Fruit fly (Drosophila melanogaster): ENCODE results near the gene CG10555.

The CG10555 gene

dm6 chrX:8420772-8421448 lies 22.2 kb downstream of the CG10555 start (continued):
- TF ChIP-seq Hsf (GFP tag; optimal IDR thresholded peaks at IDR 0.05), result no peak
- peak; percentile 17 for TF ChIP-seq trem (tag; optimal IDR thresholded peaks at IDR 0.05)
- peak; percentile 17 for TF ChIP-seq Vsx1 (GFP tag; optimal IDR thresholded peaks at IDR 0.05)
- peak; percentile 30 for TF ChIP-seq CG2120 (GFP tag; optimal IDR thresholded peaks at IDR 0.05)
- TF ChIP-seq dm (GFP tag; optimal IDR thresholded peaks at IDR 0.05), result peak; percentile 15
- no peak for TF ChIP-seq CG18764 (GFP tag; optimal IDR thresholded peaks at IDR 0.05)
- TF ChIP-seq eve (GFP tag; optimal IDR thresholded peaks at IDR 0.05), result peak in 1 of 2 experiments; percentile 68
- no peak for TF ChIP-seq CoRest (tag; optimal IDR thresholded peaks at IDR 0.05)
- TF ChIP-seq CG17829 (tag; optimal IDR thresholded peaks at IDR 0.05), result peak; percentile 3
- peak in 1 of 2 experiments; percentile 2 for TF ChIP-seq Eip74EF (GFP tag; optimal IDR thresholded peaks at IDR 0.05)
- no peak for TF ChIP-seq CG17802 (tag; optimal IDR thresholded peaks at IDR 0.05)
- TF ChIP-seq twi (tag; optimal IDR thresholded peaks at IDR 0.05), result no peak
- peak; percentile 36; the same call in 1 of the 2 replicates for TF ChIP-seq E2f2 (GFP tag; IDR thresholded peaks at IDR 0.05)
- TF ChIP-seq chinmo (GFP tag; IDR thresholded peaks at IDR 0.05; ENCODE audit: partially characterized antibody), result peak; percentile 89; the same call in 3 of the 4 replicates
- 0 out of 3 replicates have a peak, but pooled peaks have one; percentile 50 for TF ChIP-seq CG2199 (GFP tag; IDR thresholded peaks at IDR 0.05)
- TF ChIP-seq CG43689 (GFP tag; IDR thresholded peaks at IDR 0.05), result no peak
- TF ChIP-seq gro (GFP tag; optimal IDR thresholded peaks at IDR 0.05), result no peak
- TF ChIP-seq CG34376 (GFP tag; optimal IDR thresholded peaks at IDR 0.05), result peak; percentile 30
- TF ChIP-seq CG5953 (GFP tag; IDR thresholded peaks at IDR 0.05), result 0 out of 2 replicates have a peak, but pooled peaks have one; percentile 13
- no peak for TF ChIP-seq CG7928 (GFP tag; optimal IDR thresholded peaks at IDR 0.05)
- peak; percentile 34; the same call in 1 of the 3 replicates for TF ChIP-seq Dbx (GFP tag; IDR thresholded peaks at IDR 0.05)
- TF ChIP-seq CG6689 (GFP tag; IDR thresholded peaks at IDR 0.05), result peak; percentile 27; the same call in 1 of the 2 replicates
- peak; percentile 9 for TF ChIP-seq cwo (GFP tag; optimal IDR thresholded peaks at IDR 0.05)
- TF ChIP-seq Xrp1 (GFP tag; IDR thresholded peaks at IDR 0.05), result peak; percentile 21; the same call in 1 of the 2 replicates
- peak; percentile 60 for TF ChIP-seq Drgx (GFP tag; IDR thresholded peaks at IDR 0.05)
- TF ChIP-seq CG34224 (GFP tag; IDR thresholded peaks at IDR 0.05; ENCODE audit: partially characterized antibody), result peak; percentile 56; the same call in 2 of the 3 replicates
- TF ChIP-seq CG13287 (GFP tag; IDR thresholded peaks at IDR 0.05; ENCODE audit: partially characterized antibody), result peak; percentile 39
- peak; percentile 29 for TF ChIP-seq MTF-1 (GFP tag; optimal IDR thresholded peaks at IDR 0.05; ENCODE audit: borderline replicate concordance)
- peak; percentile 13 for TF ChIP-seq CG31365 (tag; optimal IDR thresholded peaks at IDR 0.05)
- no peak for TF ChIP-seq hkb (optimal IDR thresholded peaks at IDR 0.05)
- TF ChIP-seq hkb (GFP tag; IDR thresholded peaks at IDR 0.05), result 0 out of 2 replicates have a peak, but pooled peaks have one; percentile 30
- peak; percentile 73 for TF ChIP-seq ewg (GFP tag; optimal IDR thresholded peaks at IDR 0.05)
- TF ChIP-seq cg (GFP tag; optimal IDR thresholded peaks at IDR 0.05), result peak; percentile 85
- TF ChIP-seq nom (GFP tag; optimal IDR thresholded peaks at IDR 0.05), result peak; percentile 91
- TF ChIP-seq CG6854 (GFP tag; optimal IDR thresholded peaks at IDR 0.05), result peak; percentile 2
- peak; percentile 46 for TF ChIP-seq her (GFP tag; optimal IDR thresholded peaks at IDR 0.05)
- TF ChIP-seq wek (GFP tag; optimal IDR thresholded peaks at IDR 0.05), result peak; percentile 31
- peak; percentile 17 for TF ChIP-seq YL-1 (GFP tag; optimal IDR thresholded peaks at IDR 0.05)
- TF ChIP-seq fd64A (GFP tag; optimal IDR thresholded peaks at IDR 0.05), result peak; percentile 7
- TF ChIP-seq CG6175 (GFP tag; IDR thresholded peaks at IDR 0.05), result no peak; the same call in 2 of the 3 replicates
- TF ChIP-seq Hr39 (optimal IDR thresholded peaks at IDR 0.05), result peak; percentile 96
- no peak for TF ChIP-seq sens-2 (GFP tag; IDR thresholded peaks at IDR 0.05)
- no peak for TF ChIP-seq bigmax (GFP tag; optimal IDR thresholded peaks at IDR 0.05)
- TF ChIP-seq bsh (GFP tag; optimal IDR thresholded peaks at IDR 0.05), result peak in 1 of 2 experiments; percentile 74
- TF ChIP-seq CG17385 (GFP tag; optimal IDR thresholded peaks at IDR 0.05), result peak; percentile 51
- TF ChIP-seq btn (GFP tag; optimal IDR thresholded peaks at IDR 0.05), result no peak
- no peak for TF ChIP-seq en (GFP tag; optimal IDR thresholded peaks at IDR 0.05)
- peak; percentile 83 for TF ChIP-seq lbe (GFP tag; optimal IDR thresholded peaks at IDR 0.05)
- peak; percentile 88 for TF ChIP-seq Lpt (GFP tag; optimal IDR thresholded peaks at IDR 0.05)
